Worm (Caenorhabditis elegans) whole organism, L3 larva: ENCODE results near the gene aass-1.
A peak's percentile ranks its signal among the peaks of the same experiment; 100 is the strongest.

Source experiments
- R02D3.7 ChIP-seq: fragments of 150-350 bp; optimal IDR thresholded peaks from 2 replicates; lab custom pipeline; 2014; ENCODE audit warnings: missing biosample characterization, missing genetic modification characterization
- aly-2 ChIP-seq: fragments of 150-350 bp; optimal IDR thresholded peaks from 2 replicates; lab custom pipeline; 2014; ENCODE audit warnings: missing biosample characterization, missing genetic modification characterization
- ama-1 ChIP-seq: fragments of 150-350 bp; optimal IDR thresholded peaks from 2 replicates; lab custom pipeline; 2018
- ceh-16 ChIP-seq: sonication (generic microtip); optimal IDR thresholded peaks from 2 replicates; lab custom pipeline; 2017; ENCODE audit warnings: missing biosample characterization, missing genetic modification characterization
- ceh-28 ChIP-seq: fragments of 150-350 bp; optimal IDR thresholded peaks from 2 replicates; lab custom pipeline; 2014; ENCODE audit warnings: missing biosample characterization, missing genetic modification reagents, missing genetic modification characterization
- ceh-82 ChIP-seq: fragments of 150-350 bp; optimal IDR thresholded peaks from 2 replicates; lab custom pipeline; 2014; ENCODE audit warnings: missing biosample characterization, missing genetic modification characterization
- egl-5 ChIP-seq: fragments of 150-350 bp; optimal IDR thresholded peaks from 2 replicates; lab custom pipeline; 2017; ENCODE audit warnings: missing biosample characterization, missing genetic modification reagents, missing genetic modification characterization, inconsistent platforms
- elt-1 ChIP-seq: fragments of 150-350 bp; optimal IDR thresholded peaks from 2 replicates; lab custom pipeline; 2014; ENCODE audit warnings: missing biosample characterization, missing genetic modification characterization
- elt-2 ChIP-seq: sonication (generic microtip); optimal IDR thresholded peaks from 2 replicates; lab custom pipeline; 2016; ENCODE audit warnings: missing genetic modification reagents, mild to moderate bottlenecking, missing genetic modification characterization, missing compliant biosample characterization
- elt-3 ChIP-seq, 3 experiments: fragments of 150-350 bp in 1 of 3; sonication (generic microtip) in 2 of 3; optimal IDR thresholded peaks; 2 replicates in 2 of 3; 4 replicates in 1 of 3; lab custom pipeline; 2014 to 2017; ENCODE audit warnings: missing biosample characterization in 3 of 3, missing genetic modification characterization in 3 of 3
- fkh-10 ChIP-seq: sonication (generic microtip); optimal IDR thresholded peaks from 2 replicates; lab custom pipeline; 2017; ENCODE audit warnings: missing biosample characterization, missing genetic modification reagents, missing genetic modification characterization
- fkh-2 ChIP-seq: fragments of 150-350 bp; optimal IDR thresholded peaks from 2 replicates; lab custom pipeline; 2014; ENCODE audit warnings: missing biosample characterization, missing genetic modification reagents, missing genetic modification characterization
- fos-1 ChIP-seq: fragments of 150-350 bp; optimal IDR thresholded peaks from 2 replicates; lab custom pipeline; 2014; ENCODE audit warnings: missing biosample characterization, missing genetic modification characterization
- hmg-11 ChIP-seq: sonication (generic microtip); optimal IDR thresholded peaks from 2 replicates; lab custom pipeline; 2016; ENCODE audit warnings: missing genetic modification characterization, missing compliant biosample characterization
- jun-1 ChIP-seq: fragments of 150-350 bp; optimal IDR thresholded peaks from 2 replicates; lab custom pipeline; 2014; ENCODE audit warnings: missing biosample characterization, missing genetic modification reagents, missing genetic modification characterization
- lin-15B ChIP-seq: fragments of 150-350 bp; optimal IDR thresholded peaks from 2 replicates; lab custom pipeline; 2014; ENCODE audit warnings: missing biosample characterization, missing genetic modification characterization
- lin-39 ChIP-seq: fragments of 150-350 bp; optimal IDR thresholded peaks from 2 replicates; lab custom pipeline; 2018; ENCODE audit warnings: missing biosample characterization, missing genetic modification reagents, missing genetic modification characterization
- mdl-1 ChIP-seq: fragments of 150-350 bp; optimal IDR thresholded peaks from 2 replicates; lab custom pipeline; 2014; ENCODE audit warnings: missing biosample characterization, missing genetic modification characterization
- nfya-1 ChIP-seq: sonication (generic microtip); optimal IDR thresholded peaks from 2 replicates; lab custom pipeline; 2017; ENCODE audit warnings: missing genetic modification characterization, mild to moderate bottlenecking, missing compliant biosample characterization, antibody characterized with exemption, moderate library complexity; ENCODE audit not compliant: insufficient read depth
- nhr-11 ChIP-seq: fragments of 150-350 bp; optimal IDR thresholded peaks from 2 replicates; lab custom pipeline; 2014; ENCODE audit warnings: missing biosample characterization, missing genetic modification characterization
- nhr-12 ChIP-seq: fragments of 150-350 bp; optimal IDR thresholded peaks from 2 replicates; lab custom pipeline; 2014; ENCODE audit warnings: missing biosample characterization, missing genetic modification characterization
- nhr-23 ChIP-seq: fragments of 150-350 bp; optimal IDR thresholded peaks from 2 replicates; lab custom pipeline; 2014; ENCODE audit warnings: missing biosample characterization, missing genetic modification reagents, missing genetic modification characterization
- nhr-237 ChIP-seq: fragments of 150-350 bp; optimal IDR thresholded peaks from 2 replicates; lab custom pipeline; 2014; ENCODE audit warnings: missing biosample characterization, missing genetic modification characterization
- nhr-28 ChIP-seq: fragments of 150-350 bp; optimal IDR thresholded peaks from 2 replicates; lab custom pipeline; 2014; ENCODE audit warnings: missing biosample characterization, missing genetic modification characterization
- nhr-67 ChIP-seq: fragments of 150-350 bp; optimal IDR thresholded peaks from 2 replicates; lab custom pipeline; 2014; ENCODE audit warnings: missing biosample characterization, missing genetic modification characterization
- nhr-76 ChIP-seq: fragments of 150-350 bp; sonication (generic microtip); optimal IDR thresholded peaks from 5 replicates; lab custom pipeline; 2014; ENCODE audit warnings: missing biosample characterization, missing genetic modification characterization
- nhr-77 ChIP-seq: fragments of 150-350 bp; optimal IDR thresholded peaks from 2 replicates; lab custom pipeline; 2014; ENCODE audit warnings: missing biosample characterization, missing genetic modification characterization
- pha-4 ChIP-seq: fragments of 150-350 bp; optimal IDR thresholded peaks from 2 replicates; lab custom pipeline; 2014; ENCODE audit warnings: missing biosample characterization, missing genetic modification reagents, missing genetic modification characterization
- skn-1 ChIP-seq: fragments of 150-350 bp; optimal IDR thresholded peaks from 2 replicates; lab custom pipeline; 2014; ENCODE audit warnings: missing biosample characterization, missing genetic modification characterization
- snpc-4 ChIP-seq: fragments of 150-350 bp; optimal IDR thresholded peaks from 2 replicates; lab custom pipeline; 2014; ENCODE audit warnings: missing biosample characterization, missing genetic modification characterization
- tbx-2 ChIP-seq: sonication (generic microtip); optimal IDR thresholded peaks from 2 replicates; lab custom pipeline; 2016; ENCODE audit warnings: mild to moderate bottlenecking, missing genetic modification characterization, missing compliant biosample characterization
- unc-39 ChIP-seq: sonication (generic microtip); optimal IDR thresholded peaks from 4 replicates; lab custom pipeline; 2017; ENCODE audit warnings: missing biosample characterization, missing genetic modification characterization
- unc-62 ChIP-seq: fragments of 150-350 bp; sonication (generic microtip); optimal IDR thresholded peaks from 4 replicates; lab custom pipeline; 2014; ENCODE audit warnings: missing biosample characterization, missing genetic modification reagents, missing genetic modification characterization
- ztf-11 ChIP-seq: fragments of 150-350 bp; optimal IDR thresholded peaks from 2 replicates; lab custom pipeline; 2014; ENCODE audit warnings: missing biosample characterization, missing genetic modification characterization

aass-1 gene

ce11 chrIV:218252-218651, 26.7 kb upstream of the aass-1 start, which contains the start of gene prdx-6:
Gene prdx-6, plus strand, starts transcription at chrIV:218552.
- TF ChIP-seq snpc-4 (tag; lab: Kevin White, UChicago) (no peak), nhr-237 (tag; lab: Kevin White, UChicago) (no peak), elt-1 (tag; lab: Kevin White, UChicago) (no peak), unc-39 (tag; lab: Kevin White, UChicago) (no peak), nhr-77 (tag; lab: Kevin White, UChicago) (no peak), ztf-11 (tag; lab: Kevin White, UChicago) (no peak), ceh-28 (tag; lab: Kevin White, UChicago) (no peak)

ce11 chrIV:231673-232072, 13.3 kb upstream of the aass-1 start, which contains the start of gene gtf-2H1:
Gene gtf-2H1, minus strand, starts transcription at chrIV:231773.
- TF ChIP-seq egl-5 (no peak), ama-1 (no peak), tbx-2 (tag; lab: Kevin White, UChicago) (no peak), nhr-12 (tag; lab: Kevin White, UChicago) (no peak), jun-1 (tag; lab: Kevin White, UChicago) (no peak), fos-1 (no peak), R02D3.7 (tag; lab: Kevin White, UChicago) (no peak), unc-62 (GFP tag; lab: Kevin White, UChicago) (no peak), nhr-28 (tag; lab: Kevin White, UChicago) (no peak), nhr-67 (tag; lab: Kevin White, UChicago) (no peak), nhr-237 (tag; lab: Kevin White, UChicago) (no peak), ceh-28 (tag; lab: Kevin White, UChicago) (no peak), skn-1 (no peak), elt-2 (tag; lab: Kevin White, UChicago) (no peak), ztf-11 (tag; lab: Kevin White, UChicago) (no peak), elt-3 (tag; optimal IDR thresholded peaks at IDR 0.05; lab: Kevin White, UChicago) (no peak), fkh-2 (tag; lab: Kevin White, UChicago) (no peak)
- TF ChIP-seq, all 47 proteins: peak for 0

ce11 chrIV:236138-236537, 8.8 kb upstream of the aass-1 start:
- TF ChIP-seq tbx-2 (tag; lab: Kevin White, UChicago), result no peak
- TF ChIP-seq nhr-11, result no peak
- TF ChIP-seq, all 47 proteins: peak for 0

ce11 chrIV:237350-237749, 7.6 kb upstream of the aass-1 start, which contains the start of gene ints-13:
Gene ints-13, minus strand, starts transcription at chrIV:237450.
- TF ChIP-seq nhr-237 (tag; lab: Kevin White, UChicago), result no peak
- no peak for TF ChIP-seq nhr-23
- TF ChIP-seq fkh-2 (tag; lab: Kevin White, UChicago), result no peak
- no peak for TF ChIP-seq nhr-76 (tag; lab: Kevin White, UChicago)
- TF ChIP-seq fkh-10, result no peak
- no peak for TF ChIP-seq lin-39 (tag; lab: Kevin White, UChicago)
- TF ChIP-seq pha-4 (tag; lab: Kevin White, UChicago), result no peak
- no peak for TF ChIP-seq ceh-82 (tag; lab: Kevin White, UChicago)
- no peak for TF ChIP-seq skn-1
- no peak for TF ChIP-seq ama-1
- TF ChIP-seq elt-3 (tag; optimal IDR thresholded peaks at IDR 0.05; lab: Kevin White, UChicago), result no peak
- no peak for TF ChIP-seq mdl-1 (tag; lab: Kevin White, UChicago)
- no peak for TF ChIP-seq ceh-16 (tag; lab: Kevin White, UChicago)
- TF ChIP-seq unc-62 (GFP tag; lab: Kevin White, UChicago), result no peak
- no peak for TF ChIP-seq tbx-2 (tag; lab: Kevin White, UChicago)
- no peak for TF ChIP-seq elt-2 (tag; lab: Kevin White, UChicago)

ce11 chrIV:240257-240754, 4.6 kb upstream of the aass-1 start, which contains the start of the genes fnta-1 and cogc-8:
Gene fnta-1, minus strand, starts transcription at chrIV:240307.
Gene cogc-8, plus strand, starts transcription at chrIV:240451.
- TF ChIP-seq hmg-11 (tag; lab: Kevin White, UChicago), result peak; percentile 29
- peak; percentile 48 for TF ChIP-seq nfya-1 (tag; lab: Kevin White, UChicago)
- TF ChIP-seq elt-2 (tag; lab: Kevin White, UChicago), result peak; percentile 14
- no peak for TF ChIP-seq elt-3 (tag; optimal IDR thresholded peaks at IDR 0.05; lab: Kevin White, UChicago)
- no peak for TF ChIP-seq aly-2
- TF ChIP-seq lin-15B (tag; lab: Kevin White, UChicago), result peak; percentile 41
